Fruit fly (Drosophila melanogaster): ENCODE data around the gene CG13287.
A peak's percentile ranks its signal among the peaks of the same experiment; 100 is the strongest.

Gene CG13287

dm6 chr3L:5907077-5907476 is 25.0 kb downstream of the CG13287 start, which contains the start of gene CG13288:
CG13288 (plus strand) TSS chr3L:5907381.
- peak; percentile 61 for TF ChIP-seq ewg (GFP tag; optimal IDR thresholded peaks at IDR 0.05)
- TF ChIP-seq CG15601 (tag; optimal IDR thresholded peaks at IDR 0.05), result peak; percentile 46
- TF ChIP-seq scrt (GFP tag; optimal IDR thresholded peaks at IDR 0.05), result peak; percentile 91
- no peak for TF ChIP-seq Mrtf (GFP tag; IDR thresholded peaks at IDR 0.05)
- peak; percentile 72 for TF ChIP-seq CTCF (GFP tag; optimal IDR thresholded peaks at IDR 0.05)

dm6 chr3L:5920778-5921177 is 38.7 kb downstream of the CG13287 start:
- TF ChIP-seq CG2202 (tag; optimal IDR thresholded peaks at IDR 0.05) (no peak), CG34224 (GFP tag; IDR thresholded peaks at IDR 0.05; ENCODE audit: partially characterized antibody) (no peak), CHES-1-like (GFP tag; optimal IDR thresholded peaks at IDR 0.05) (no peak), sc (optimal IDR thresholded peaks at IDR 0.05) (no peak), sc (GFP tag; optimal IDR thresholded peaks at IDR 0.05) (no peak), ase (GFP tag; IDR thresholded peaks at IDR 0.05) (no peak), CG1529 (GFP tag; optimal IDR thresholded peaks at IDR 0.05) (no peak), sug (tag; optimal IDR thresholded peaks at IDR 0.05) (no peak), Dref (GFP tag; IDR thresholded peaks at IDR 0.05) (no peak), CG10543 (GFP tag; optimal IDR thresholded peaks at IDR 0.05) (peak; percentile 4), CG13287 (GFP tag; IDR thresholded peaks at IDR 0.05; ENCODE audit: partially characterized antibody) (peak; percentile 39; the same call in 1 of the 2 replicates), CG11093 (GFP tag; IDR thresholded peaks at IDR 0.05) (no peak), YL-1 (GFP tag; optimal IDR thresholded peaks at IDR 0.05) (peak; percentile 35), CG12236 (GFP tag; optimal IDR thresholded peaks at IDR 0.05) (no peak), unc-4 (GFP tag; IDR thresholded peaks at IDR 0.05; ENCODE audit: partially characterized antibody) (0 out of 2 replicates have a peak, but pooled peaks have one; percentile 34), knrl (GFP tag; IDR thresholded peaks at IDR 0.05; ENCODE audit: partially characterized antibody) (peak; percentile 23; the same call in 1 of the 3 replicates), CTCF (GFP tag; optimal IDR thresholded peaks at IDR 0.05) (no peak), Trl (optimal IDR thresholded peaks at IDR 0.05) (peak in 1 of 2 experiments; percentile 17), Trl (GFP tag; optimal IDR thresholded peaks at IDR 0.05) (no peak), CG9876 (GFP tag; optimal IDR thresholded peaks at IDR 0.05) (no peak), HmgD (GFP tag; optimal IDR thresholded peaks at IDR 0.05) (no peak), Lpt (GFP tag; optimal IDR thresholded peaks at IDR 0.05) (no peak), CG34422 (GFP tag; IDR thresholded peaks at IDR 0.05) (peak; percentile 37; the same call in 1 of the 3 replicates), Hmr (GFP tag; optimal IDR thresholded peaks at IDR 0.05) (peak; percentile 14), CG17328 (GFP tag; IDR thresholded peaks at IDR 0.05) (no peak), CG10274 (GFP tag; optimal IDR thresholded peaks at IDR 0.05) (no peak), CG32767 (GFP tag; IDR thresholded peaks at IDR 0.05) (peak; percentile 87; the same call in 1 of the 2 replicates), CG11696 (GFP tag; IDR thresholded peaks at IDR 0.05) (peak; percentile 47), CG31441 (GFP tag; IDR thresholded peaks at IDR 0.05) (0 out of 2 replicates have a peak, but pooled peaks have one; percentile 12), CG11695 (GFP tag; IDR thresholded peaks at IDR 0.05) (0 out of 3 replicates have a peak, but pooled peaks have one; percentile 34), pzg (GFP tag; optimal IDR thresholded peaks at IDR 0.05) (peak; percentile 13), ewg (GFP tag; optimal IDR thresholded peaks at IDR 0.05) (peak; percentile 86), CG9817 (tag; optimal IDR thresholded peaks at IDR 0.05) (no peak), run (tag; optimal IDR thresholded peaks at IDR 0.05) (no peak), Oli (tag; optimal IDR thresholded peaks at IDR 0.05) (peak; percentile 4), CG8388 (GFP tag; optimal IDR thresholded peaks at IDR 0.05) (peak; percentile 35), Sox102F (GFP tag; optimal IDR thresholded peaks at IDR 0.05) (no peak), CG18619 (GFP tag; optimal IDR thresholded peaks at IDR 0.05) (no peak), exex (tag; optimal IDR thresholded peaks at IDR 0.05) (no peak), CG10979 (tag; optimal IDR thresholded peaks at IDR 0.05) (no peak), CG13894 (tag; optimal IDR thresholded peaks at IDR 0.05) (no peak), psq (GFP tag; optimal IDR thresholded peaks at IDR 0.05) (peak; percentile 64), PHDP (tag; optimal IDR thresholded peaks at IDR 0.05) (peak; percentile 21), CG4404 (GFP tag; IDR thresholded peaks at IDR 0.05) (no peak), Scr (GFP tag; IDR thresholded peaks at IDR 0.05; ENCODE audit: partially characterized antibody) (no peak)

Measured in whole organism, embryonic.